Fruit fly (Drosophila melanogaster): ENCODE measurements around the gene Dhc16F.

The Dhc16F gene

dm6 chrX:18101098-18101711 is 36.9 kb downstream of the Dhc16F start, which contains the start of gene Mvb12 (continued):
- peak; percentile 18 for TF ChIP-seq CG34224 (GFP tag; IDR thresholded peaks at IDR 0.05; ENCODE audit: partially characterized antibody)
- peak; percentile 30 for TF ChIP-seq wek (GFP tag; optimal IDR thresholded peaks at IDR 0.05)
- TF ChIP-seq Eip74EF (GFP tag; optimal IDR thresholded peaks at IDR 0.05) = peak in 1 of 2 experiments; percentile 76
- TF ChIP-seq hkb (optimal IDR thresholded peaks at IDR 0.05) = no peak
- TF ChIP-seq hkb (GFP tag; IDR thresholded peaks at IDR 0.05) = peak; percentile 44
- TF ChIP-seq Atf6 (GFP tag; IDR thresholded peaks at IDR 0.05) = 0 out of 2 replicates have a peak, but pooled peaks have one; percentile 18
- peak; percentile 7 for TF ChIP-seq CG12071 (GFP tag; optimal IDR thresholded peaks at IDR 0.05)
- TF ChIP-seq psq (GFP tag; optimal IDR thresholded peaks at IDR 0.05) = no peak
- TF ChIP-seq Hey (tag; optimal IDR thresholded peaks at IDR 0.05) = no peak
- TF ChIP-seq CG2202 (tag; optimal IDR thresholded peaks at IDR 0.05) = peak; percentile 17
- TF ChIP-seq Hand (GFP tag; optimal IDR thresholded peaks at IDR 0.05) = no peak
- peak; percentile 13 for TF ChIP-seq CoRest (tag; optimal IDR thresholded peaks at IDR 0.05)
- peak in 1 of 2 experiments; percentile 0 for TF ChIP-seq Pdp1 (GFP tag; optimal IDR thresholded peaks at IDR 0.05)
- TF ChIP-seq CG15073 (GFP tag; optimal IDR thresholded peaks at IDR 0.05) = no peak
- TF ChIP-seq NC2β (GFP tag; optimal IDR thresholded peaks at IDR 0.05) = peak; percentile 0
- peak; percentile 33 for TF ChIP-seq CG15514 (GFP tag; optimal IDR thresholded peaks at IDR 0.05)
- TF ChIP-seq chif (GFP tag; optimal IDR thresholded peaks at IDR 0.05) = no peak
- TF ChIP-seq CG6765 (GFP tag; optimal IDR thresholded peaks at IDR 0.05) = no peak
- peak; percentile 38 for TF ChIP-seq nerfin-1 (tag; optimal IDR thresholded peaks at IDR 0.05)
- 0 out of 2 replicates have a peak, but pooled peaks have one; percentile 20 for TF ChIP-seq CG2129 (GFP tag; IDR thresholded peaks at IDR 0.05; ENCODE audit: partially characterized antibody)
- TF ChIP-seq CG9727 (GFP tag; optimal IDR thresholded peaks at IDR 0.05) = peak; percentile 13
- peak; percentile 41; the same call in 1 of the 2 replicates for TF ChIP-seq slbo (GFP tag; IDR thresholded peaks at IDR 0.05)
- peak; percentile 7 for TF ChIP-seq CG10267 (tag; optimal IDR thresholded peaks at IDR 0.05)
- peak; percentile 12 for TF ChIP-seq CG15696 (tag; optimal IDR thresholded peaks at IDR 0.05)
- peak; percentile 41; the same call in 1 of the 2 replicates for TF ChIP-seq inv (GFP tag; IDR thresholded peaks at IDR 0.05; ENCODE audit: partially characterized antibody)
- peak; percentile 15 for TF ChIP-seq CG30403 (GFP tag; optimal IDR thresholded peaks at IDR 0.05)
- TF ChIP-seq nom (GFP tag; optimal IDR thresholded peaks at IDR 0.05) = no peak
- TF ChIP-seq sens-2 (GFP tag; IDR thresholded peaks at IDR 0.05) = peak; percentile 72
- peak; percentile 24 for TF ChIP-seq kni (GFP tag; optimal IDR thresholded peaks at IDR 0.05)
- TF ChIP-seq CG15601 (tag; optimal IDR thresholded peaks at IDR 0.05) = peak; percentile 45
- 0 out of 2 replicates have a peak, but pooled peaks have one; percentile 15 for TF ChIP-seq Xrp1 (GFP tag; IDR thresholded peaks at IDR 0.05)
- no peak for TF ChIP-seq B-H1 (GFP tag; IDR thresholded peaks at IDR 0.05)
- peak in 1 of 2 experiments; percentile 37 for TF ChIP-seq bsh (GFP tag; optimal IDR thresholded peaks at IDR 0.05)
- peak; percentile 23 for TF ChIP-seq YL-1 (GFP tag; optimal IDR thresholded peaks at IDR 0.05)
- no peak for TF ChIP-seq CG12155 (GFP tag; optimal IDR thresholded peaks at IDR 0.05)
- TF ChIP-seq Deaf1 (tag; optimal IDR thresholded peaks at IDR 0.05) = peak; percentile 58
- no peak for TF ChIP-seq CG4820 (GFP tag; optimal IDR thresholded peaks at IDR 0.05)
- TF ChIP-seq chm (GFP tag; IDR thresholded peaks at IDR 0.05) = peak; percentile 48; the same call in 1 of the 2 replicates
- TF ChIP-seq ab (GFP tag; optimal IDR thresholded peaks at IDR 0.05) = no peak
- TF ChIP-seq E2f2 (GFP tag; IDR thresholded peaks at IDR 0.05) = peak; percentile 19; the same call in 1 of the 2 replicates
- peak; percentile 46 for TF ChIP-seq lab (GFP tag; optimal IDR thresholded peaks at IDR 0.05)
- no peak for TF ChIP-seq CG9609 (GFP tag; optimal IDR thresholded peaks at IDR 0.05)
- TF ChIP-seq CG12659 (GFP tag; optimal IDR thresholded peaks at IDR 0.05) = peak; percentile 29
- peak; percentile 48 for TF ChIP-seq CG1603 (tag; optimal IDR thresholded peaks at IDR 0.05)
- TF ChIP-seq vvl (GFP tag; IDR thresholded peaks at IDR 0.05) = peak; percentile 27; the same call in 1 of the 2 replicates
- peak; percentile 3 for TF ChIP-seq CG12299 (tag; optimal IDR thresholded peaks at IDR 0.05)
- no peak for TF ChIP-seq CG8290 (GFP tag; optimal IDR thresholded peaks at IDR 0.05)
- TF ChIP-seq CG8290 (tag; optimal IDR thresholded peaks at IDR 0.05) = peak; percentile 32 to 34
